Fruit fly (Drosophila melanogaster): ENCODE results near the gene CG5854.
A peak's percentile ranks its signal among the peaks of the same experiment; 100 is the strongest.

The CG5854 gene

dm6 chr3R:23888273-23889220 is 45.2 kb upstream of the CG5854 start (continued):
- TF ChIP-seq CG4424 (GFP tag; optimal IDR thresholded peaks at IDR 0.05) (no peak), Max (GFP tag; optimal IDR thresholded peaks at IDR 0.05) (no peak), fru (optimal IDR thresholded peaks at IDR 0.05) (no peak), chinmo (GFP tag; IDR thresholded peaks at IDR 0.05; ENCODE audit: partially characterized antibody) (0 out of 4 replicates have a peak, but pooled peaks have one; percentile 26), zen (tag; optimal IDR thresholded peaks at IDR 0.05) (no peak), CG6254 (GFP tag; optimal IDR thresholded peaks at IDR 0.05) (no peak), kay (GFP tag; optimal IDR thresholded peaks at IDR 0.05) (no peak), dati (GFP tag; IDR thresholded peaks at IDR 0.05) (no peak), CHES-1-like (GFP tag; optimal IDR thresholded peaks at IDR 0.05) (no peak), schlank (tag; optimal IDR thresholded peaks at IDR 0.05) (no peak), Chrac-16 (GFP tag; optimal IDR thresholded peaks at IDR 0.05) (no peak), ase (GFP tag; IDR thresholded peaks at IDR 0.05) (no peak), esg (GFP tag; conservative IDR thresholded peaks at IDR 0.05) (no peak), fd3F (GFP tag; optimal IDR thresholded peaks at IDR 0.05) (no peak), ab (GFP tag; optimal IDR thresholded peaks at IDR 0.05) (no peak), bcd (GFP tag; optimal IDR thresholded peaks at IDR 0.05) (peak; percentile 5), CrebB (tag; optimal IDR thresholded peaks at IDR 0.05) (no peak), Hsf (GFP tag; optimal IDR thresholded peaks at IDR 0.05) (no peak), eyg (GFP tag; optimal IDR thresholded peaks at IDR 0.05) (no peak), tap (tag; optimal IDR thresholded peaks at IDR 0.05) (peak; percentile 33), CG7271 (tag; optimal IDR thresholded peaks at IDR 0.05) (no peak), CG17802 (tag; optimal IDR thresholded peaks at IDR 0.05) (no peak), GATAe (GFP tag; conservative IDR thresholded peaks at IDR 0.05) (no peak), sim (GFP tag; IDR thresholded peaks at IDR 0.05) (no peak), Atf-2 (GFP tag; optimal IDR thresholded peaks at IDR 0.05) (no peak), dan (GFP tag; IDR thresholded peaks at IDR 0.05) (no peak), mirr (GFP tag; optimal IDR thresholded peaks at IDR 0.05) (no peak), CG12219 (GFP tag; optimal IDR thresholded peaks at IDR 0.05) (no peak), dmrt11E (tag; optimal IDR thresholded peaks at IDR 0.05) (peak; percentile 3), sc (optimal IDR thresholded peaks at IDR 0.05) (no peak), sc (GFP tag; optimal IDR thresholded peaks at IDR 0.05) (no peak), CG1603 (tag; optimal IDR thresholded peaks at IDR 0.05) (peak; percentile 56), her (GFP tag; optimal IDR thresholded peaks at IDR 0.05) (no peak), unpg (GFP tag; optimal IDR thresholded peaks at IDR 0.05) (peak; percentile 32), lov (optimal IDR thresholded peaks at IDR 0.05) (no peak), lov (GFP tag; IDR thresholded peaks at IDR 0.05) (no peak), CG2202 (tag; optimal IDR thresholded peaks at IDR 0.05) (peak; percentile 24), ewg (GFP tag; optimal IDR thresholded peaks at IDR 0.05) (no peak), ranshi (GFP tag; IDR thresholded peaks at IDR 0.05) (peak; percentile 55), gsb (GFP tag; IDR thresholded peaks at IDR 0.05) (no peak), CG18476 (GFP tag; optimal IDR thresholded peaks at IDR 0.05) (no peak), usp (GFP tag; optimal IDR thresholded peaks at IDR 0.05) (no peak), CG2889 (GFP tag; IDR thresholded peaks at IDR 0.05) (no peak), jumu (GFP tag; optimal IDR thresholded peaks at IDR 0.05) (no peak), CG7745 (tag; optimal IDR thresholded peaks at IDR 0.05) (no peak), CG31365 (tag; optimal IDR thresholded peaks at IDR 0.05) (no peak), H2.0 (GFP tag; IDR thresholded peaks at IDR 0.05) (no peak), CG18764 (GFP tag; optimal IDR thresholded peaks at IDR 0.05) (no peak), CG34422 (GFP tag; IDR thresholded peaks at IDR 0.05) (0 out of 3 replicates have a peak, but pooled peaks have one; percentile 24), CG11085 (GFP tag; IDR thresholded peaks at IDR 0.05) (no peak), D19B (GFP tag; optimal IDR thresholded peaks at IDR 0.05) (no peak)
